Fruit fly (Drosophila melanogaster): Measurements from ENCODE around the gene CG5103.

DNA sequence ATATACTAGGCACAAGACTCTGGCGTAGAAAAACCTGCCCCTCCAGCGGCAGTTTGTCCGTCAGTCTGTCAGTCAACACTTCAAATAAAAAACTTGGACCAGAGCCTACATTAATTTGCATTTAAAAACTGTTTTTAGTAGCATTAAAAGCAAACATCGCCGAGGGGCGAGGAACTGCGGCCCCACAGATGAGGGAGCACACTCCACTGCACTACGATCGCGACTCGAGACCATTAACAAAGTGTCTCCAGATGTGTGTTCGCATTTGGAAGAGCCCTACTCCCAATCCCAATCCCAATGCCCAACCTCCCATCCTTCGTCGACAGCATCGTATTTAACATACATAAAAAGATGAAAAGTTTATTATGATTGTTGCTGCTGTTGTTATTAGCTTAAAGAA is 27.6 kb downstream of the CG5103 start:
- TF ChIP-seq psq (optimal IDR thresholded peaks at IDR 0.05) (no peak), h (optimal IDR thresholded peaks at IDR 0.05) (no peak), Myc (optimal IDR thresholded peaks at IDR 0.05) (no peak), insv (optimal IDR thresholded peaks at IDR 0.05) (no peak), ttk (optimal IDR thresholded peaks at IDR 0.05) (no peak)
